Fruit fly (Drosophila melanogaster): ENCODE measurements around the gene CG32262.

The CG32262 gene

DNA sequence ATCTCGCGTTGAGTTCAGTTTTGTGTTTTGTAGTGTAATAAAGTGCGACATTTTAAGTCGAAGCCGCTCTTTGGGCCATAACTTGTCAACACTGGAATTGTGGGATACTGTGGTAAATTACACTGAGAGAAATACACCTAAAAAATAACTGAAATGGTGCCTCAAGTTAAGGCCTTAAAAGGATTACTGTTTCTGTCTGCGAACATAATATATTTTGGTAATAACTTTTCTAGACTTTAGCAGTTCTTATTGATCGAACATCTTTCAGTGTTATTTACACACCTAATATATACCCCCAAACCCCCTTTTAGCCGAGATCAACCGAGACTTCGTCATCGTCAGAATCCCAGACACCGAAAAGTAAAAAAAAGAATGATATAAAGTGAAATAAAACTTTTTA is 41.9 kb upstream of the CG32262 start (continued):
- TF ChIP-seq sug (tag; optimal IDR thresholded peaks at IDR 0.05) = no peak
- TF ChIP-seq CG17612 (GFP tag; IDR thresholded peaks at IDR 0.05) = no peak
- TF ChIP-seq CG42726 (GFP tag; IDR thresholded peaks at IDR 0.05; ENCODE audit: partially characterized antibody) = no peak
- TF ChIP-seq bowl (GFP tag; IDR thresholded peaks at IDR 0.05) = no peak
- no peak for TF ChIP-seq CG1024 (GFP tag; IDR thresholded peaks at IDR 0.05)
- TF ChIP-seq Fer2 (tag; optimal IDR thresholded peaks at IDR 0.05) = no peak
- TF ChIP-seq Elba2 (GFP tag; optimal IDR thresholded peaks at IDR 0.05) = no peak
- no peak for TF ChIP-seq bbx (GFP tag; IDR thresholded peaks at IDR 0.05; ENCODE audit: partially characterized antibody)
- TF ChIP-seq CG5953 (GFP tag; IDR thresholded peaks at IDR 0.05) = no peak
- TF ChIP-seq Dfd (GFP tag; optimal IDR thresholded peaks at IDR 0.05) = no peak
- no peak for TF ChIP-seq CG11398 (GFP tag; optimal IDR thresholded peaks at IDR 0.05)
- peak; percentile 34 for TF ChIP-seq CG4820 (GFP tag; optimal IDR thresholded peaks at IDR 0.05)
- no peak for TF ChIP-seq tll (GFP tag; optimal IDR thresholded peaks at IDR 0.05)
- peak; percentile 39 for TF ChIP-seq ssp (GFP tag; IDR thresholded peaks at IDR 0.05)
- no peak for TF ChIP-seq CG2116 (GFP tag; optimal IDR thresholded peaks at IDR 0.05)
- no peak for TF ChIP-seq Taf1 (GFP tag; IDR thresholded peaks at IDR 0.05)
- TF ChIP-seq Mes4 (GFP tag; optimal IDR thresholded peaks at IDR 0.05) = no peak
- no peak for TF ChIP-seq H2.0 (GFP tag; IDR thresholded peaks at IDR 0.05)
- no peak; the same call in 1 of the 2 replicates for TF ChIP-seq lmd (GFP tag; IDR thresholded peaks at IDR 0.05)
- TF ChIP-seq maf-S (GFP tag; optimal IDR thresholded peaks at IDR 0.05) = no peak
- TF ChIP-seq CkIIα-i1 (GFP tag; IDR thresholded peaks at IDR 0.05) = no peak
- no peak for TF ChIP-seq Bteb2 (GFP tag; optimal IDR thresholded peaks at IDR 0.05)
- no peak for TF ChIP-seq CG15011 (GFP tag; optimal IDR thresholded peaks at IDR 0.05)
- TF ChIP-seq fd96Cb (tag; optimal IDR thresholded peaks at IDR 0.05) = peak; percentile 32
- TF ChIP-seq CG12659 (GFP tag; optimal IDR thresholded peaks at IDR 0.05) = no peak
- no peak for TF ChIP-seq CG11085 (GFP tag; IDR thresholded peaks at IDR 0.05)
- TF ChIP-seq gsb-n (tag; optimal IDR thresholded peaks at IDR 0.05) = peak; percentile 48
- peak; percentile 3 for TF ChIP-seq ind (GFP tag; optimal IDR thresholded peaks at IDR 0.05)
- no peak for TF ChIP-seq CG9609 (GFP tag; optimal IDR thresholded peaks at IDR 0.05)
- no peak for TF ChIP-seq corto (GFP tag; optimal IDR thresholded peaks at IDR 0.05)
- no peak for TF ChIP-seq CG3995 (GFP tag; optimal IDR thresholded peaks at IDR 0.05)
- TF ChIP-seq hth (optimal IDR thresholded peaks at IDR 0.05) = no peak
- TF ChIP-seq CG7786 (GFP tag; optimal IDR thresholded peaks at IDR 0.05) = no peak
- TF ChIP-seq sim (GFP tag; IDR thresholded peaks at IDR 0.05) = no peak
- no peak for TF ChIP-seq CG4707 (GFP tag; optimal IDR thresholded peaks at IDR 0.05)
- TF ChIP-seq caup (GFP tag; optimal IDR thresholded peaks at IDR 0.05; ENCODE audit: severe bottlenecking) = no peak
- peak; percentile 64 for TF ChIP-seq CG10979 (tag; optimal IDR thresholded peaks at IDR 0.05)
- no peak for TF ChIP-seq D (optimal IDR thresholded peaks at IDR 0.05)
- peak; percentile 46 for TF ChIP-seq D (GFP tag; optimal IDR thresholded peaks at IDR 0.05)
- TF ChIP-seq CG11695 (GFP tag; IDR thresholded peaks at IDR 0.05) = no peak
- no peak for TF ChIP-seq Myb (GFP tag; optimal IDR thresholded peaks at IDR 0.05)
- no peak for TF ChIP-seq YL-1 (GFP tag; optimal IDR thresholded peaks at IDR 0.05)
- TF ChIP-seq Side (GFP tag; optimal IDR thresholded peaks at IDR 0.05) = no peak
- TF ChIP-seq disco-r (GFP tag; optimal IDR thresholded peaks at IDR 0.05) = no peak
- no peak for TF ChIP-seq ap (GFP tag; IDR thresholded peaks at IDR 0.05)
- no peak for TF ChIP-seq CG6791 (GFP tag; IDR thresholded peaks at IDR 0.05; ENCODE audit: partially characterized antibody)
- no peak for TF ChIP-seq NK7.1 (GFP tag; optimal IDR thresholded peaks at IDR 0.05)
- TF ChIP-seq CG18764 (GFP tag; optimal IDR thresholded peaks at IDR 0.05) = no peak
- TF ChIP-seq CG17568 (GFP tag; optimal IDR thresholded peaks at IDR 0.05) = no peak
- no peak for TF ChIP-seq dan (GFP tag; IDR thresholded peaks at IDR 0.05)
- no peak for TF ChIP-seq ro (GFP tag; IDR thresholded peaks at IDR 0.05)
- peak; percentile 42 for TF ChIP-seq D19A (tag; optimal IDR thresholded peaks at IDR 0.05)
- TF ChIP-seq CG13123 (GFP tag; optimal IDR thresholded peaks at IDR 0.05) = no peak
